Fruit fly (Drosophila melanogaster): ENCODE results near the gene epsilonCOP.
A peak's percentile ranks its signal among the peaks of the same experiment; 100 is the strongest.

epsilonCOP gene

DNA sequence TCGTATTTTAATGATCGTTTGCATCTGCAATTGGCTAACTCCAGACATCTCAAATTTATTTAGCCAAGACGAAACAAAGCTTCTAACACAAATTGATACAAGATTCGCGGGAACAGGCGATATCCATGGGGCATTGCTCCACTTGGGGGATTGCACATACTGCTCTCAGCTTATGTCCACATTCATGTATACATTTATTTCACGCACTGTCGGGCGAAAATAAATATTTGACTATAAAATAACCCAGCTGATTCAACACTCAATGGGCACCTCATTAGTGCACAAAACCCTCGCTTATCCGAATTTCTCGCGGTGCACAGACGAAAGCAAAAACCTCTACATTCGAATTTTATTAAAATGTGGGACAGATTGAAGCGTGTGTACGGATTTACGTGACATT, 27.4 kb upstream of the epsilonCOP start (continued):
- TF ChIP-seq Chrac-16 (GFP tag; optimal IDR thresholded peaks at IDR 0.05), result no peak
- no peak for TF ChIP-seq Atf-2 (GFP tag; optimal IDR thresholded peaks at IDR 0.05)
- no peak for TF ChIP-seq Nf-YC (tag; optimal IDR thresholded peaks at IDR 0.05)
- no peak for TF ChIP-seq CG17612 (GFP tag; IDR thresholded peaks at IDR 0.05)
- peak in 1 of 2 experiments; percentile 20 for TF ChIP-seq dpn (GFP tag; optimal IDR thresholded peaks at IDR 0.05)
- TF ChIP-seq Doc2 (GFP tag; IDR thresholded peaks at IDR 0.05), result no peak
- TF ChIP-seq Side (GFP tag; optimal IDR thresholded peaks at IDR 0.05), result no peak
- TF ChIP-seq Sin3A (optimal IDR thresholded peaks at IDR 0.05), result no peak
- no peak for TF ChIP-seq yki (optimal IDR thresholded peaks at IDR 0.05)
- TF ChIP-seq CG6254 (GFP tag; optimal IDR thresholded peaks at IDR 0.05), result no peak
- TF ChIP-seq C15 (GFP tag; IDR thresholded peaks at IDR 0.05), result no peak
- no peak for TF ChIP-seq Gsc (GFP tag; IDR thresholded peaks at IDR 0.05)
- no peak for TF ChIP-seq CG12391 (tag; optimal IDR thresholded peaks at IDR 0.05)
- 0 out of 2 replicates have a peak, but pooled peaks have one; percentile 6 for TF ChIP-seq sisA (GFP tag; IDR thresholded peaks at IDR 0.05)
- TF ChIP-seq CG7357 (GFP tag; IDR thresholded peaks at IDR 0.05), result no peak
- no peak for TF ChIP-seq Oaz (GFP tag; IDR thresholded peaks at IDR 0.05)
- peak; percentile 18 for TF ChIP-seq CG12659 (GFP tag; optimal IDR thresholded peaks at IDR 0.05)
- TF ChIP-seq pros (GFP tag; optimal IDR thresholded peaks at IDR 0.05), result no peak
- no peak for TF ChIP-seq fd96Cb (tag; optimal IDR thresholded peaks at IDR 0.05)
- no peak for TF ChIP-seq ind (GFP tag; optimal IDR thresholded peaks at IDR 0.05)
- TF ChIP-seq crol (GFP tag; IDR thresholded peaks at IDR 0.05), result no peak
- TF ChIP-seq pb (GFP tag; optimal IDR thresholded peaks at IDR 0.05), result no peak
- no peak for TF ChIP-seq lov (optimal IDR thresholded peaks at IDR 0.05)
- TF ChIP-seq lov (GFP tag; IDR thresholded peaks at IDR 0.05), result no peak
- peak; percentile 32 for TF ChIP-seq CG3281 (GFP tag; optimal IDR thresholded peaks at IDR 0.05)
- no peak for TF ChIP-seq CG1832 (GFP tag; optimal IDR thresholded peaks at IDR 0.05)
- no peak for TF ChIP-seq CG12299 (tag; optimal IDR thresholded peaks at IDR 0.05)
- no peak for TF ChIP-seq crc (GFP tag; optimal IDR thresholded peaks at IDR 0.05)
- no peak for TF ChIP-seq CG18619 (GFP tag; optimal IDR thresholded peaks at IDR 0.05)
- TF ChIP-seq CG15696 (tag; optimal IDR thresholded peaks at IDR 0.05), result no peak
- TF ChIP-seq Sox102F (GFP tag; optimal IDR thresholded peaks at IDR 0.05), result peak; percentile 45
- no peak for TF ChIP-seq YL-1 (GFP tag; optimal IDR thresholded peaks at IDR 0.05)
- TF ChIP-seq CG4730 (GFP tag; IDR thresholded peaks at IDR 0.05), result no peak
- TF ChIP-seq CHES-1-like (GFP tag; optimal IDR thresholded peaks at IDR 0.05), result no peak
- TF ChIP-seq Asciz (GFP tag; optimal IDR thresholded peaks at IDR 0.05), result peak; percentile 73
- TF ChIP-seq CG13424 (tag; optimal IDR thresholded peaks at IDR 0.05), result peak; percentile 48
- TF ChIP-seq en (GFP tag; optimal IDR thresholded peaks at IDR 0.05), result no peak
- TF ChIP-seq CG4820 (GFP tag; optimal IDR thresholded peaks at IDR 0.05), result no peak
- no peak for TF ChIP-seq zen (tag; optimal IDR thresholded peaks at IDR 0.05)
- TF ChIP-seq CG10979 (tag; optimal IDR thresholded peaks at IDR 0.05), result no peak
- TF ChIP-seq H15 (GFP tag; IDR thresholded peaks at IDR 0.05), result no peak
- no peak for TF ChIP-seq Drgx (GFP tag; IDR thresholded peaks at IDR 0.05)
- TF ChIP-seq CG3847 (GFP tag; IDR thresholded peaks at IDR 0.05), result no peak
- TF ChIP-seq CG11085 (GFP tag; IDR thresholded peaks at IDR 0.05), result no peak
- TF ChIP-seq D19B (GFP tag; optimal IDR thresholded peaks at IDR 0.05), result no peak
- no peak for TF ChIP-seq CG14860 (GFP tag; IDR thresholded peaks at IDR 0.05; ENCODE audit: partially characterized antibody)
- TF ChIP-seq cas (GFP tag; IDR thresholded peaks at IDR 0.05), result no peak
- no peak for TF ChIP-seq fd3F (GFP tag; optimal IDR thresholded peaks at IDR 0.05)
- TF ChIP-seq caup (GFP tag; optimal IDR thresholded peaks at IDR 0.05; ENCODE audit: severe bottlenecking), result peak; percentile 7
- TF ChIP-seq CG2889 (GFP tag; IDR thresholded peaks at IDR 0.05), result no peak
- TF ChIP-seq Neu2 (GFP tag; optimal IDR thresholded peaks at IDR 0.05; ENCODE audit: borderline replicate concordance), result no peak
- TF ChIP-seq slbo (GFP tag; IDR thresholded peaks at IDR 0.05), result no peak
- TF ChIP-seq row (GFP tag; IDR thresholded peaks at IDR 0.05), result 0 out of 3 replicates have a peak, but pooled peaks have one; percentile 9

Measured in whole organism, embryonic.